Fruit fly (Drosophila melanogaster) whole organism, adult: ENCODE data around the gene emei.

Experiments used
- CG14711 ChIP-seq: fragments of 200-800 bp; sonication (Bioruptor generic); optimal IDR thresholded peaks from 2 replicates; lab custom pipeline; 2018; ENCODE audit warnings: missing biosample characterization, mild to moderate bottlenecking, missing genetic modification characterization, moderate library complexity
- CG5204 ChIP-seq: fragments of 200-800 bp; sonication (Bioruptor generic); optimal IDR thresholded peaks from 2 replicates; lab custom pipeline; 2016; ENCODE audit warnings: missing biosample characterization, missing genetic modification characterization
- CG7045 ChIP-seq: fragments of 200-800 bp; sonication (Bioruptor generic); optimal IDR thresholded peaks from 2 replicates; lab custom pipeline; 2017; ENCODE audit warnings: missing biosample characterization, mild to moderate bottlenecking, missing genetic modification characterization
- CG7101 ChIP-seq: fragments of 200-800 bp; sonication (Bioruptor generic); optimal IDR thresholded peaks from 2 replicates; lab custom pipeline; 2018; ENCODE audit warnings: missing biosample characterization, mild to moderate bottlenecking, missing genetic modification characterization, moderate library complexity
- Clk ChIP-seq: fragments of 200-800 bp; sonication (Bioruptor generic); optimal IDR thresholded peaks from 2 replicates; lab custom pipeline; 2017; ENCODE audit warnings: missing biosample characterization, missing genetic modification characterization
- Hr96 ChIP-seq: fragments of 200-800 bp; sonication (Bioruptor generic); optimal IDR thresholded peaks from 2 replicates; lab custom pipeline; 2016; ENCODE audit warnings: missing biosample characterization, missing genetic modification characterization
- Mnt ChIP-seq: fragments of 200-800 bp; sonication (Bioruptor generic); optimal IDR thresholded peaks from 2 replicates; lab custom pipeline; 2016; ENCODE audit warnings: missing biosample characterization, mild to moderate bottlenecking, missing genetic modification characterization
- bab1 ChIP-seq: fragments of 200-800 bp; sonication (Bioruptor generic); optimal IDR thresholded peaks from 3 replicates; lab custom pipeline; 2019; ENCODE audit warnings: missing biosample characterization, mild to moderate bottlenecking, missing genetic modification characterization, moderate library complexity
- cic ChIP-seq: fragments of 200-800 bp; sonication (Bioruptor generic); optimal IDR thresholded peaks from 2 replicates; lab custom pipeline; 2017; ENCODE audit warnings: missing biosample characterization, mild to moderate bottlenecking, missing genetic modification characterization, moderate library complexity
- kay ChIP-seq: fragments of 200-800 bp; sonication (Bioruptor generic); peaks from one replicate; lab custom pipeline; 2016; ENCODE audit warnings: missing biosample characterization, missing genetic modification characterization, borderline replicate concordance
- toe ChIP-seq: fragments of 200-800 bp; sonication (Bioruptor generic); optimal IDR thresholded peaks from 2 replicates; lab custom pipeline; 2016; ENCODE audit warnings: missing biosample characterization, missing genetic modification characterization

- peak; percentile 1 for TF ChIP-seq CG7045
- no peak for TF ChIP-seq Hr96 (GFP tag; lab: Kevin White, UChicago)
- TF ChIP-seq Mnt (GFP tag; lab: Kevin White, UChicago): peak; percentile 7
- no peak for TF ChIP-seq bab1 (GFP tag; lab: Kevin White, UChicago)
- TF ChIP-seq Clk (GFP tag; lab: Kevin White, UChicago): no peak
- no peak for TF ChIP-seq CG7101
- TF ChIP-seq kay (GFP tag; lab: Kevin White, UChicago): no peak
- no peak for TF ChIP-seq CG5204 (GFP tag; lab: Kevin White, UChicago)
- peak; percentile 77 for TF ChIP-seq CG14711 (tag; lab: Kevin White, UChicago)
- no peak for TF ChIP-seq toe (GFP tag; lab: Kevin White, UChicago)
- no peak for TF ChIP-seq cic (GFP tag; lab: Kevin White, UChicago)
Measured at dm6 chr3L:11119396-11119900, 10.0 kb downstream of the emei start.
